Fruit fly (Drosophila melanogaster) whole organism, prepupa: ENCODE measurements around the gene atl.
A peak's percentile ranks its signal among the peaks of the same experiment; 100 is the strongest.

Experiments
- CG11294 ChIP-seq: fragments of 200-800 bp; sonication (Bioruptor generic); IDR thresholded peaks from 2 replicates; pipeline ENCODE4 v1.3.6; 2022; ENCODE audit warnings: missing biosample characterization, missing genetic modification characterization
- CG11762 ChIP-seq: fragments of 200-800 bp; sonication (Bioruptor generic); optimal IDR thresholded peaks from 3 replicates; lab custom pipeline; 2016; ENCODE audit warnings: missing biosample characterization, missing genetic modification characterization; ENCODE audit not compliant: insufficient read depth
- CG1621 ChIP-seq: fragments of 200-800 bp; sonication (Bioruptor generic); optimal IDR thresholded peaks from 3 replicates; lab custom pipeline; 2018; ENCODE audit warnings: missing biosample characterization, mild to moderate bottlenecking, missing genetic modification characterization
- CG32006 ChIP-seq: fragments of 200-800 bp; sonication (Bioruptor generic); optimal IDR thresholded peaks from 3 replicates; lab custom pipeline; 2017; ENCODE audit warnings: missing biosample characterization, mild to moderate bottlenecking, missing genetic modification characterization
- CG3919 ChIP-seq: fragments of 200-800 bp; sonication (Bioruptor generic); optimal IDR thresholded peaks from 3 replicates; lab custom pipeline; 2016; ENCODE audit warnings: missing biosample characterization, missing genetic modification characterization
- CG4318 ChIP-seq: fragments of 200-800 bp; sonication (Bioruptor generic); optimal IDR thresholded peaks from 3 replicates; lab custom pipeline; 2017; ENCODE audit warnings: missing biosample characterization, mild to moderate bottlenecking, missing genetic modification characterization
- CG6163 ChIP-seq: fragments of 200-800 bp; sonication (Bioruptor generic); IDR thresholded peaks from 3 replicates; pipeline ENCODE4 v1.3.6; 2022; ENCODE audit warnings: missing biosample characterization, missing genetic modification characterization
- CG6276 ChIP-seq: fragments of 200-800 bp; sonication (Bioruptor generic); optimal IDR thresholded peaks from 2 replicates; lab custom pipeline; 2017; ENCODE audit warnings: missing biosample characterization, mild to moderate bottlenecking, missing genetic modification characterization
- CG8119 ChIP-seq: fragments of 200-800 bp; sonication (Bioruptor generic); IDR thresholded peaks from 3 replicates; pipeline ENCODE4 v1.3.6; 2022; ENCODE audit warnings: missing biosample characterization, missing genetic modification characterization
- Eip75B ChIP-seq: fragments of 200-800 bp; sonication (Bioruptor generic); optimal IDR thresholded peaks from 3 replicates; lab custom pipeline; 2016; ENCODE audit warnings: missing biosample characterization, missing genetic modification characterization
- Eip78C ChIP-seq: fragments of 200-800 bp; sonication (Bioruptor generic); peaks from one replicate; lab custom pipeline; 2016; ENCODE audit warnings: missing biosample characterization, missing genetic modification characterization
- Ets96B ChIP-seq: fragments of 200-800 bp; optimal IDR thresholded peaks from 2 replicates; lab custom pipeline; 2019; ENCODE audit warnings: missing biosample characterization, mild to moderate bottlenecking, missing genetic modification characterization, moderate library complexity
- Hr38 ChIP-seq: sonication (Bioruptor generic); optimal IDR thresholded peaks from 2 replicates; lab custom pipeline; 2016; ENCODE audit warnings: missing biosample characterization, missing genetic modification characterization
- Lpt ChIP-seq: fragments of 200-800 bp; sonication (Bioruptor generic); optimal IDR thresholded peaks from 3 replicates; lab custom pipeline; 2016; ENCODE audit warnings: missing biosample characterization, missing genetic modification characterization
- Met ChIP-seq: fragments of 200-800 bp; sonication (Bioruptor generic); optimal IDR thresholded peaks from 3 replicates; lab custom pipeline; 2016; ENCODE audit warnings: missing biosample characterization, missing genetic modification characterization
- Smox ChIP-seq: fragments of 200-800 bp; sonication (Bioruptor generic); optimal IDR thresholded peaks from 3 replicates; lab custom pipeline; 2016; ENCODE audit warnings: missing biosample characterization, missing genetic modification characterization
- Sox102F ChIP-seq: fragments of 200-800 bp; sonication (Bioruptor generic); optimal IDR thresholded peaks from 2 replicates; lab custom pipeline; 2016; ENCODE audit warnings: missing biosample characterization, mild to moderate bottlenecking, missing genetic modification characterization
- Sox14 ChIP-seq: fragments of 200-800 bp; sonication (Bioruptor generic); optimal IDR thresholded peaks from 3 replicates; lab custom pipeline; 2016; ENCODE audit warnings: missing biosample characterization, missing genetic modification characterization
- Sox15 ChIP-seq: fragments of 200-800 bp; sonication (Bioruptor generic); optimal IDR thresholded peaks from 3 replicates; lab custom pipeline; 2016; ENCODE audit warnings: missing biosample characterization, missing genetic modification characterization
- acj6 ChIP-seq: fragments of 200-800 bp; sonication (Bioruptor generic); optimal IDR thresholded peaks from 3 replicates; lab custom pipeline; 2016; ENCODE audit warnings: missing biosample characterization, missing genetic modification characterization
- cyc ChIP-seq: fragments of 200-800 bp; sonication (Bioruptor generic); optimal IDR thresholded peaks from 3 replicates; lab custom pipeline; 2016; ENCODE audit warnings: missing biosample characterization, missing genetic modification characterization
- eg ChIP-seq: fragments of 200-800 bp; sonication (Bioruptor generic); IDR thresholded peaks from 3 replicates; pipeline ENCODE4 v1.3.6; 2022; ENCODE audit warnings: missing biosample characterization, missing genetic modification characterization
- esn ChIP-seq: fragments of 200-800 bp; sonication (Bioruptor generic); optimal IDR thresholded peaks from 2 replicates; lab custom pipeline; 2016; ENCODE audit warnings: missing biosample characterization, mild to moderate bottlenecking, missing genetic modification characterization, moderate library complexity
- fd85E ChIP-seq: fragments of 200-800 bp; sonication (Bioruptor generic); optimal IDR thresholded peaks from 3 replicates; lab custom pipeline; 2016; ENCODE audit warnings: missing biosample characterization, missing genetic modification characterization
- fkh ChIP-seq: fragments of 200-800 bp; sonication (Bioruptor generic); optimal IDR thresholded peaks from 3 replicates; lab custom pipeline; 2017; ENCODE audit warnings: missing biosample characterization, mild to moderate bottlenecking, missing genetic modification characterization, moderate library complexity
- net ChIP-seq: fragments of 200-800 bp; sonication (Bioruptor generic); optimal IDR thresholded peaks from 3 replicates; lab custom pipeline; 2016; ENCODE audit warnings: missing biosample characterization, missing genetic modification characterization
- salr ChIP-seq, 2 experiments: fragments of 200-800 bp; sonication (Bioruptor generic); optimal IDR thresholded peaks; 3 replicates each; lab custom pipeline; 2016 to 2018; ENCODE audit warnings: missing biosample characterization in 2 of 2, missing genetic modification characterization in 2 of 2, mild to moderate bottlenecking in 1 of 2
- svp ChIP-seq: fragments of 200-800 bp; sonication (Bioruptor generic); peaks from one replicate; lab custom pipeline; 2016; ENCODE audit warnings: missing biosample characterization, missing genetic modification characterization
- vri ChIP-seq: fragments of 200-800 bp; sonication (Bioruptor generic); optimal IDR thresholded peaks from 3 replicates; lab custom pipeline; 2016; ENCODE audit warnings: missing biosample characterization, mild to moderate bottlenecking, missing genetic modification characterization

Gene atl

DNA sequence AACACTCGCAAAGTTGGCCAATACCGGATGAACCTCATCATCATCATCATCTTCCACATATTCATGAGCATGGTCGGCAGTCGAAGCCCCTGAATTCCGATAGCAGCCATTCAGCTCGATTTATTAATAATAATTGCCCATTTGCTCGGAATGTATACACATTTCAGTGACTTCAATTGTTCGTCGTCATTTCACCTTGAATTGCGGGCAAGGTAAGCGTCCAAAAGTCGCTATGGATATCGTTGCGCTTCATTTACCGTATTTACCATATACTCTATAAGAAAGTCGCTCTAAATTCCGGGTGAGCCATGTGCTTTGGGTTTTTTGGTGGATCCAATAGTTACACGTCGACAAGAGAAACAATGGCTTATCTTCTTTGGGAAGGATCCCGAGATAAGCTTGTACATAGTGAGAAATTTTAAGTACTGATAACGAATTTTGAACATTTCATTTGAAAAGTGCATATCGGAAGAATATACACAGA lies 574 bp downstream of the atl start (continued):
- no peak for TF ChIP-seq fd85E (GFP tag; lab: Kevin White, UChicago)
- TF ChIP-seq salr (GFP tag; optimal IDR thresholded peaks at IDR 0.05; lab: Kevin White, UChicago) = no peak
- peak; percentile 12 for TF ChIP-seq Sox15
- TF ChIP-seq eg (GFP tag; lab: Robert Waterston, UW) = no peak
- peak; percentile 55 for TF ChIP-seq esn
- TF ChIP-seq net (GFP tag; lab: Kevin White, UChicago) = peak; percentile 65
- no peak for TF ChIP-seq Met

DNA sequence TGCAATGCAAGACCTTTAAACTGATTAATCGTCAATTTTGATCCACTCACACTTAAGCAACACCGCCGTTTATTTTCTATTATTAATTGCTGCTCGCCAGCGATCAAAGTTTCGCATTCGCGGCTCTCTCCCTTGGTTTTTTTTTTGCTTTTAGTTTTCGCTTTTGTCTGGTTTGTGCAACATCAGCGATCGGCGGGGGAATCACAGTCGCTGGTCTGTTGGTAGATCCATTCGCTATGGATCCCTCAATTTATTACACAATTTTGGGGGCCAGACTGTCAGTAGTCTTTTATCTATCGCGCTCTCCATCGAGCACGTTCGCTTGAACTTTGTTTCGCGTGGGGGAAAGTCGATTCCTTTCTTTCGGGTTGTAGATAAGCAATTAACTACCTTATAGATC lies 1.2 kb downstream of the atl start:
- peak; percentile 43 for TF ChIP-seq vri (GFP tag; lab: Kevin White, UChicago)
- TF ChIP-seq eg (GFP tag; lab: Robert Waterston, UW) = peak; percentile 24; the same call in 1 of the 3 replicates
- TF ChIP-seq cyc (GFP tag; lab: Kevin White, UChicago) = no peak
- TF ChIP-seq CG6276 (GFP tag; lab: Kevin White, UChicago) = peak; percentile 15

DNA sequence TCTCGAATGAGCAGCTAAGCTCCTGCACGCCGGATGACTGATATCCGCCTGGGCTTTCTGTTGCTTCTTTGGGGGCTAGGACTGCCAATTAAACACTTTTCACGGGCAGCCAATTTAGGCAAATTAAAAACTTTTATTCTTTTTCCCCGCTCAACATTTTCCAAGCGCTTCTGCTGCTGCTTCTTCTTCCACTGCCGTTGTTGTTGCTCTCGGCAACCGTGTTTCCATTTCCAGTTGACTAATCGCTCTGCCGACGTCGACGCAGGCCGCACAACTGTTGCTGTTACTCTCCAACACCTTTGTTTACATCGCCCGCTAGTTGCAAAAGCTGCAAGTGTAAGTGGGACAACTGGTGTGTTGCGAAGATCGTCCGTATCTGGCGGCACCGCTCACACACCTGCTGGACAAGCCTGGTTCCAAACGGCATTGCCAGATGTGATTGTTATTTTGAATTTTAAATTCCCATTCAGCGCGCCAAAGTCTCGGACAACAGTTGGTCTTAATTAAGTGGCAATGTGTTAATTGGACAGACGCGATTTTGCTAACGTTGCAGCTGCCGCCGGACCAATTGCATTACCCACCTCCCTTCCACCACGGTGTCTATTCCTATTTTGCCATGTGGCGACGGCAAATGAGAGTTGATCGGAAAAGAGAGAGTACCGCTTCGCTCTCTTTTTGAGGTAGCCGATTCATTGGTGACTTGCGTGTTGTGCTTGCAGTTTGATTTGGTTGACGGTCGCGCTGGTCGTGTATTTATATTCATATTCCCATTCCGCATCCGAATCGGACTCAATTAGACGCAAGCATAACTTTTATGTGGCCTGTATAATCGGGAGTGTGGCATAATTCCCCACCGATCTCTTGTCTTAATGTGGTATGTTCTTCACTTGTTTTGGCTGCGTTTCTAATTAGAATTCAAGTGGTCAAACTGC lies 4.7 kb downstream of the atl start, which contains the start of gene Wsck:
Gene Wsck, minus strand, starts transcription at position 199 of the 932 bp plus-strand sequence.
- TF ChIP-seq net (GFP tag; lab: Kevin White, UChicago) (peak; percentile 24), Sox14 (GFP tag; lab: Kevin White, UChicago) (peak; percentile 96), CG1621 (tag; lab: Kevin White, UChicago) (peak; percentile 67), fkh (GFP tag; lab: Kevin White, UChicago) (peak; percentile 98), Ets96B (no peak), Eip78C (GFP tag; lab: Kevin White, UChicago) (peak; percentile 71), cyc (GFP tag; lab: Kevin White, UChicago) (no peak), Lpt (GFP tag; lab: Kevin White, UChicago) (peak; percentile 53), esn (peak; percentile 39), CG6163 (GFP tag; lab: Robert Waterston, UW) (peak; percentile 55; the same call in 1 of the 3 replicates), CG32006 (no peak), CG4318 (GFP tag; lab: Kevin White, UChicago) (no peak), CG8119 (peak; percentile 21; the same call in 1 of the 3 replicates), eg (GFP tag; lab: Robert Waterston, UW) (peak; percentile 37; the same call in 1 of the 3 replicates)

DNA sequence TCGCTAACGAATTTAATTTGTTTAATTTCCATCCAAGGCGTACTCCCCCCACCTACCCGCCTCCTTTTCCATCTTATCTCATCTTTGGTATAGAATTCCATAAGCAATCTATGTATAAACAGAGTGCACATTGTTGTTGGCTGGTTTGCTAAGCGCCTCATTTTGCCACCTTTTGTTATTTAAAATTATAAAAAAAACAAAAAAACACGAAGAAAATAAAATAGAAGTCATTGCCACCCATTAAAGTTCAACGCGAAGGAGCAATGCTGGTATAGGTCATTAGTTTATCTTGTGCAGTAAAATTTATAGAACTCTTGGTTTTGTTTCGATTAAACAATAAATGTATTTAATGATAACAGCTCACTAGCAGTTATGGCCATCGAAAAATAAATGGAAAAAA lies 8.8 kb downstream of the atl start:
- TF ChIP-seq svp = peak; percentile 83
- no peak for TF ChIP-seq Eip78C (GFP tag; lab: Kevin White, UChicago)
- no peak for TF ChIP-seq Smox (GFP tag; lab: Kevin White, UChicago)
- TF ChIP-seq cyc (GFP tag; lab: Kevin White, UChicago) = no peak
- no peak for TF ChIP-seq CG6276 (GFP tag; lab: Kevin White, UChicago)

DNA sequence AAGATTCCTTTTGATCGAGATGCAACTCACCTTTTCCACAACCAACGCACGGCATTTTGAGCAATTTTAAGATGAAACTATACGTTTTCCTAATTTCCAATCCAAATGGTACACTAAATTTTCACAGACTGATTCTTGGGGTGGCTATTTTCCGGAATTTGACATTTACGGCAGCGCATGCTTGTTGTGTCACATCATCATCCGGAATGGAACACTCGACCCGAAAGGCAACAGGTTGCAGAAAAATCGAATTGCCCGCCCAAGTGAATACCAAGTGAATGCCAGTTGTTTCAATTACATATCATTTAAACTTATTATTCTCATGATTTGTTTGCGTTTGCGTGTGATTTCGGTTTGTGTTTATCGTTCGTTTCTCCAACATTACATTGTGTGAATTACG lies 9.5 kb downstream of the atl start, which contains the start of gene MtnF:
Gene MtnF, minus strand, starts transcription at position 209 of the 400 bp plus-strand sequence.
- no peak for TF ChIP-seq CG3919 (GFP tag; lab: Kevin White, UChicago)
- no peak for TF ChIP-seq Eip75B
- no peak for TF ChIP-seq Hr38 (GFP tag; lab: Kevin White, UChicago)
- no peak for TF ChIP-seq vri (GFP tag; lab: Kevin White, UChicago)

DNA sequence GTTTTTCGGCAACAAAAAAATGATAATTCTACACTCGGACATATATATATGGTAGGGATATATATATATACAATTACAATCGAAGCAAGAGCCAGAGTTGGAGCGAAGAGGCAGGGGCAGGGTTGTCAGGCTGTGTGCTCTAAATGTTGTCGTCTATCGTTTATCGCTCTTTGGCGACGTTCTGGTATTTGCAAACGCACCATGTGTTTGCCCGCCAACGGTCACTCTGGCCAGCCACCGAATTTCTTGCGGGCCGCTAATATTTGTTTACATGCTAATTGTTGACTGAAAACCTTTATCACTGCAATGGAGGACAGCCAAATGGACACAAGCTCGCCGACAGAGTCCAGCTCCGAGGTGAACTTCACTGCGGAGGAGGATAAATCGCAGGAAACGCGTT lies 24.5 kb downstream of the atl start, which contains the start of the genes puf and ash2:
Gene puf, minus strand, starts transcription at position 121 of the 400 bp plus-strand sequence.
Gene ash2, plus strand, starts transcription at position 203 of the 400 bp plus-strand sequence.
- no peak for TF ChIP-seq Sox15
- 0 out of 3 replicates have a peak, but pooled peaks have one; percentile 14 for TF ChIP-seq CG6163 (GFP tag; lab: Robert Waterston, UW)
- TF ChIP-seq CG11294 (GFP tag; lab: Robert Waterston, UW) = no peak
- TF ChIP-seq Sox102F (GFP tag; lab: Kevin White, UChicago) = no peak
- TF ChIP-seq acj6 = no peak
- TF ChIP-seq CG11762 (GFP tag; lab: Kevin White, UChicago) = no peak
- no peak for TF ChIP-seq salr (GFP tag; optimal IDR thresholded peaks at IDR 0.05; lab: Kevin White, UChicago)
- TF ChIP-seq eg (GFP tag; lab: Robert Waterston, UW) = 0 out of 3 replicates have a peak, but pooled peaks have one; percentile 27
